Fruit fly (Drosophila melanogaster): ENCODE data around the gene CG12065.

The CG12065 gene

dm6 chrX:8579875-8580274 lies 5.8 kb downstream of the CG12065 start:
- TF ChIP-seq ttk (optimal IDR thresholded peaks at IDR 0.05) (no peak), Sin3A (optimal IDR thresholded peaks at IDR 0.05) (no peak), psq (optimal IDR thresholded peaks at IDR 0.05) (no peak), h (optimal IDR thresholded peaks at IDR 0.05) (no peak), insv (optimal IDR thresholded peaks at IDR 0.05) (no peak), Myc (optimal IDR thresholded peaks at IDR 0.05) (no peak)

dm6 chrX:8580794-8581193 lies 6.7 kb downstream of the CG12065 start:
- no peak for TF ChIP-seq psq (optimal IDR thresholded peaks at IDR 0.05)
- TF ChIP-seq insv (optimal IDR thresholded peaks at IDR 0.05), result no peak
- no peak for TF ChIP-seq h (optimal IDR thresholded peaks at IDR 0.05)
- no peak for TF ChIP-seq Myc (optimal IDR thresholded peaks at IDR 0.05)
- TF ChIP-seq ttk (optimal IDR thresholded peaks at IDR 0.05), result no peak
- TF ChIP-seq Sin3A (optimal IDR thresholded peaks at IDR 0.05), result no peak

dm6 chrX:8583159-8583558 lies 9.1 kb downstream of the CG12065 start:
- no peak for TF ChIP-seq insv (optimal IDR thresholded peaks at IDR 0.05)
- no peak for TF ChIP-seq ttk (optimal IDR thresholded peaks at IDR 0.05)
- no peak for TF ChIP-seq Myc (optimal IDR thresholded peaks at IDR 0.05)
- TF ChIP-seq h (optimal IDR thresholded peaks at IDR 0.05), result no peak
- no peak for TF ChIP-seq Sin3A (optimal IDR thresholded peaks at IDR 0.05)
- no peak for TF ChIP-seq psq (optimal IDR thresholded peaks at IDR 0.05)

dm6 chrX:8588607-8589171 lies 14.6 kb downstream of the CG12065 start, which contains the start of gene CG12081:
TSS of gene CG12081 (plus strand) at chrX:8588811.
- TF ChIP-seq Sin3A (optimal IDR thresholded peaks at IDR 0.05) (no peak), Myc (optimal IDR thresholded peaks at IDR 0.05) (no peak)

dm6 chrX:8591685-8592127 lies 17.6 kb downstream of the CG12065 start, which contains the start of the genes CG12659 and Crag:
TSS of gene CG12659 (minus strand) at chrX:8591729.
TSS of gene Crag (plus strand) at chrX:8592031.
- TF ChIP-seq h (optimal IDR thresholded peaks at IDR 0.05), result no peak
- TF ChIP-seq psq (optimal IDR thresholded peaks at IDR 0.05), result no peak

- TF ChIP-seq Myc (optimal IDR thresholded peaks at IDR 0.05) (no peak), Sin3A (optimal IDR thresholded peaks at IDR 0.05) (no peak), insv (optimal IDR thresholded peaks at IDR 0.05) (no peak), psq (optimal IDR thresholded peaks at IDR 0.05) (no peak), h (optimal IDR thresholded peaks at IDR 0.05) (no peak), ttk (optimal IDR thresholded peaks at IDR 0.05) (no peak)
Observed at dm6 chrX:8592437-8593158, 18.5 kb downstream of the CG12065 start.

dm6 chrX:8593159-8593476 lies 19.0 kb downstream of the CG12065 start:
- no peak for TF ChIP-seq psq (optimal IDR thresholded peaks at IDR 0.05)
- no peak for TF ChIP-seq ttk (optimal IDR thresholded peaks at IDR 0.05)
- TF ChIP-seq insv (optimal IDR thresholded peaks at IDR 0.05), result no peak
- no peak for TF ChIP-seq Myc (optimal IDR thresholded peaks at IDR 0.05)
- TF ChIP-seq Sin3A (optimal IDR thresholded peaks at IDR 0.05), result no peak
- TF ChIP-seq h (optimal IDR thresholded peaks at IDR 0.05), result no peak

- TF ChIP-seq insv (optimal IDR thresholded peaks at IDR 0.05) (no peak), psq (optimal IDR thresholded peaks at IDR 0.05) (no peak), ttk (optimal IDR thresholded peaks at IDR 0.05) (no peak)
Observed at dm6 chrX:8601165-8601564, 27.1 kb downstream of the CG12065 start.

dm6 chrX:8606206-8606605 lies 32.1 kb downstream of the CG12065 start, which contains the start of gene Caf1-180:
TSS of gene Caf1-180 (minus strand) at chrX:8606304.
- TF ChIP-seq insv (optimal IDR thresholded peaks at IDR 0.05), result no peak
- TF ChIP-seq Myc (optimal IDR thresholded peaks at IDR 0.05), result no peak
- TF ChIP-seq h (optimal IDR thresholded peaks at IDR 0.05), result no peak
- TF ChIP-seq ttk (optimal IDR thresholded peaks at IDR 0.05), result no peak
- TF ChIP-seq Sin3A (optimal IDR thresholded peaks at IDR 0.05), result no peak
- no peak for TF ChIP-seq psq (optimal IDR thresholded peaks at IDR 0.05)

- TF ChIP-seq h (optimal IDR thresholded peaks at IDR 0.05), result no peak
- TF ChIP-seq ttk (optimal IDR thresholded peaks at IDR 0.05), result no peak
- no peak for TF ChIP-seq Sin3A (optimal IDR thresholded peaks at IDR 0.05)
Observed at dm6 chrX:8607902-8608301, 33.8 kb downstream of the CG12065 start.

- TF ChIP-seq h (optimal IDR thresholded peaks at IDR 0.05), result no peak
- no peak for TF ChIP-seq Myc (optimal IDR thresholded peaks at IDR 0.05)
- no peak for TF ChIP-seq psq (optimal IDR thresholded peaks at IDR 0.05)
- TF ChIP-seq ttk (optimal IDR thresholded peaks at IDR 0.05), result no peak
- no peak for TF ChIP-seq insv (optimal IDR thresholded peaks at IDR 0.05)
- TF ChIP-seq Sin3A (optimal IDR thresholded peaks at IDR 0.05), result no peak
Observed at dm6 chrX:8616280-8616679, 42.2 kb downstream of the CG12065 start.

- no peak for TF ChIP-seq ttk (optimal IDR thresholded peaks at IDR 0.05)
- TF ChIP-seq insv (optimal IDR thresholded peaks at IDR 0.05), result no peak
- TF ChIP-seq Sin3A (optimal IDR thresholded peaks at IDR 0.05), result no peak
- no peak for TF ChIP-seq psq (optimal IDR thresholded peaks at IDR 0.05)
- no peak for TF ChIP-seq h (optimal IDR thresholded peaks at IDR 0.05)
- TF ChIP-seq Myc (optimal IDR thresholded peaks at IDR 0.05), result no peak
Observed at dm6 chrX:8616787-8617432, 42.8 kb downstream of the CG12065 start.

- TF ChIP-seq psq (optimal IDR thresholded peaks at IDR 0.05) (no peak), ttk (optimal IDR thresholded peaks at IDR 0.05) (no peak), h (optimal IDR thresholded peaks at IDR 0.05) (no peak), Myc (optimal IDR thresholded peaks at IDR 0.05) (no peak), insv (optimal IDR thresholded peaks at IDR 0.05) (no peak), Sin3A (optimal IDR thresholded peaks at IDR 0.05) (no peak)
Observed at dm6 chrX:8622419-8622818, 48.3 kb downstream of the CG12065 start.

All from Kc167 (cell line).